Fruit fly (Drosophila melanogaster) whole organism, wandering third instar larva: Measurements from ENCODE around the gene Noc2.

Experiments
- Abd-B ChIP-seq: fragments of >200 bp; optimal IDR thresholded peaks from 2 replicates; lab custom pipeline; 2017; ENCODE audit warnings: missing biosample characterization, missing genetic modification characterization
- CG32264 ChIP-seq: fragments of 200-800 bp; sonication (Bioruptor generic); optimal IDR thresholded peaks from 2 replicates; lab custom pipeline; 2016; ENCODE audit warnings: missing biosample characterization, missing genetic modification characterization
- CG9705 ChIP-seq: fragments of 200-800 bp; sonication (Bioruptor generic); optimal IDR thresholded peaks from 2 replicates; lab custom pipeline; 2018; ENCODE audit warnings: missing biosample characterization, mild to moderate bottlenecking, missing genetic modification characterization
- CrebA ChIP-seq: fragments of 200-800 bp; sonication (Bioruptor generic); optimal IDR thresholded peaks from 2 replicates; lab custom pipeline; 2016; ENCODE audit warnings: missing biosample characterization, mild to moderate bottlenecking, missing genetic modification characterization, borderline replicate concordance
- Dfd ChIP-seq: fragments of >200 bp; optimal IDR thresholded peaks from 2 replicates; lab custom pipeline; 2017; ENCODE audit warnings: missing biosample characterization, missing genetic modification characterization
- Dif ChIP-seq: fragments of 200-275, 200-300 bp; sonication (Bioruptor generic); optimal IDR thresholded peaks from 2 replicates; lab custom pipeline; 2018; ENCODE audit warnings: missing biosample characterization, missing genetic modification characterization; ENCODE audit not compliant: partially characterized antibody
- GATAd ChIP-seq: sonication (Bioruptor generic); optimal IDR thresholded peaks from 2 replicates; lab custom pipeline; 2016; ENCODE audit warnings: missing biosample characterization, missing genetic modification characterization
- HLH106 ChIP-seq: fragments of 200-800 bp; optimal IDR thresholded peaks from 3 replicates; lab custom pipeline; 2019; ENCODE audit warnings: missing biosample characterization, mild to moderate bottlenecking, missing genetic modification characterization, moderate library complexity
- Hnf4 ChIP-seq: fragments of 200-800 bp; sonication (Bioruptor generic); optimal IDR thresholded peaks from 2 replicates; lab custom pipeline; 2016; ENCODE audit warnings: missing biosample characterization, mild to moderate bottlenecking, missing genetic modification characterization
- Hr78 ChIP-seq: fragments of >200 bp; optimal IDR thresholded peaks from 2 replicates; lab custom pipeline; 2017; ENCODE audit warnings: missing biosample characterization, missing genetic modification characterization
- Hr83 ChIP-seq: fragments of 200-300 bp; sonication (Bioruptor generic); optimal IDR thresholded peaks from 2 replicates; lab custom pipeline; 2016; ENCODE audit warnings: missing biosample characterization, mild to moderate bottlenecking, missing genetic modification characterization, moderate library complexity; ENCODE audit not compliant: poor library complexity, severe bottlenecking
- Jra ChIP-seq: sonication (Bioruptor generic); optimal IDR thresholded peaks from 2 replicates; lab custom pipeline; 2016; ENCODE audit warnings: missing biosample characterization, missing genetic modification characterization
- Mio ChIP-seq: sonication (Bioruptor generic); optimal IDR thresholded peaks from 2 replicates; lab custom pipeline; 2016; ENCODE audit warnings: missing biosample characterization, missing genetic modification characterization
- Myc ChIP-seq: fragments of >200 bp; optimal IDR thresholded peaks from 2 replicates; lab custom pipeline; 2017
- N ChIP-seq: fragments of >200 bp; optimal IDR thresholded peaks from 2 replicates; lab custom pipeline; 2018; ENCODE audit warnings: missing biosample characterization, missing external identifiers, missing genetic modification characterization
- OdsH ChIP-seq: fragments of 200-800 bp; sonication (Bioruptor generic); optimal IDR thresholded peaks from 2 replicates; lab custom pipeline; 2016; ENCODE audit warnings: missing biosample characterization, mild to moderate bottlenecking, missing genetic modification characterization
- Rel ChIP-seq, 2 experiments: fragments of 200-800 bp; sonication (Bioruptor generic) in 1 of 2; optimal IDR thresholded peaks; 2 replicates in 1 of 2; 3 replicates in 1 of 2; lab custom pipeline; 2016 to 2019; ENCODE audit warnings: mild to moderate bottlenecking in 2 of 2, missing biosample characterization in 2 of 2, missing genetic modification characterization in 2 of 2, moderate library complexity in 1 of 2
- Sp1 ChIP-seq: fragments of 200-800 bp; sonication (Bioruptor generic); optimal IDR thresholded peaks from 3 replicates; lab custom pipeline; 2019; ENCODE audit warnings: missing biosample characterization, mild to moderate bottlenecking, missing genetic modification characterization, moderate library complexity
- Vsx2 ChIP-seq: fragments of 200-300, 225-300 bp; sonication (Bioruptor generic); optimal IDR thresholded peaks from 2 replicates; lab custom pipeline; 2018; ENCODE audit warnings: missing biosample characterization, missing genetic modification characterization; ENCODE audit not compliant: partially characterized antibody
- br ChIP-seq: fragments of 200-800 bp; sonication (Bioruptor generic); optimal IDR thresholded peaks from 2 replicates; lab custom pipeline; 2016; ENCODE audit warnings: missing biosample characterization, missing genetic modification characterization
- brk ChIP-seq: fragments of 200-800 bp; sonication (Bioruptor generic); optimal IDR thresholded peaks from 2 replicates; lab custom pipeline; 2016; ENCODE audit warnings: missing biosample characterization, mild to moderate bottlenecking, missing genetic modification characterization
- dl ChIP-seq, 2 experiments: fragments of 175-275, 200-275 bp in 1 of 2; fragments of 200-275 bp in 1 of 2; sonication (Bioruptor generic); optimal IDR thresholded peaks; lab custom pipeline; 2018; ENCODE audit warnings: mild to moderate bottlenecking in 2 of 2, missing biosample characterization in 2 of 2, missing genetic modification characterization in 2 of 2, moderate library complexity in 2 of 2; ENCODE audit not compliant: partially characterized antibody in 2 of 2, insufficient read depth in 1 of 2
- dmrt93B ChIP-seq: fragments of 200-800 bp; sonication (Bioruptor generic); optimal IDR thresholded peaks from 2 replicates; lab custom pipeline; 2018; ENCODE audit warnings: missing biosample characterization, mild to moderate bottlenecking, missing genetic modification characterization
- dsf ChIP-seq: sonication (Bioruptor generic); optimal IDR thresholded peaks from 2 replicates; lab custom pipeline; 2016; ENCODE audit warnings: missing biosample characterization, missing genetic modification characterization, borderline replicate concordance
- ey ChIP-seq: fragments of 200-800 bp; sonication (Bioruptor generic); optimal IDR thresholded peaks from 2 replicates; lab custom pipeline; 2016; ENCODE audit warnings: missing biosample characterization, missing genetic modification characterization
- foxo ChIP-seq, 2 experiments: fragments of 200-800 bp; sonication (Bioruptor generic); optimal IDR thresholded peaks; 2 replicates in 1 of 2; 3 replicates in 1 of 2; lab custom pipeline; 2016 to 2017; ENCODE audit warnings: missing biosample characterization in 2 of 2, missing genetic modification characterization in 2 of 2
- fru ChIP-seq: fragments of 200-800 bp; sonication (Bioruptor generic); optimal IDR thresholded peaks from 3 replicates; lab custom pipeline; 2016; ENCODE audit warnings: missing biosample characterization, mild to moderate bottlenecking, missing genetic modification characterization
- h ChIP-seq: fragments of 200-800 bp; sonication (Bioruptor generic); optimal IDR thresholded peaks from 3 replicates; lab custom pipeline; 2016; ENCODE audit warnings: missing biosample characterization, mild to moderate bottlenecking, missing genetic modification characterization
- jim ChIP-seq: fragments of 175-275, 200-325 bp; sonication (Bioruptor generic); optimal IDR thresholded peaks from 2 replicates; lab custom pipeline; 2016; ENCODE audit warnings: missing biosample characterization, mild to moderate bottlenecking, missing genetic modification characterization
- lola ChIP-seq: fragments of >200 bp; optimal IDR thresholded peaks from 2 replicates; lab custom pipeline; 2017; ENCODE audit warnings: missing biosample characterization, missing genetic modification characterization
- pan ChIP-seq: fragments of >200 bp; optimal IDR thresholded peaks from 2 replicates; lab custom pipeline; 2017
- psq ChIP-seq: fragments of 200-800 bp; sonication (Bioruptor generic); optimal IDR thresholded peaks from 3 replicates; lab custom pipeline; 2017; ENCODE audit warnings: missing biosample characterization, mild to moderate bottlenecking, missing genetic modification characterization, moderate library complexity
- rgr ChIP-seq: fragments of 200-800 bp; sonication (Bioruptor generic); optimal IDR thresholded peaks from 3 replicates; lab custom pipeline; 2016; ENCODE audit warnings: missing biosample characterization, mild to moderate bottlenecking, missing genetic modification characterization
- sage ChIP-seq: fragments of 200-800 bp; sonication (Bioruptor generic); optimal IDR thresholded peaks from 2 replicates; lab custom pipeline; 2016; ENCODE audit warnings: missing biosample characterization, mild to moderate bottlenecking, missing genetic modification characterization
- sv ChIP-seq: fragments of 200-800 bp; sonication (Bioruptor generic); optimal IDR thresholded peaks from 3 replicates; lab custom pipeline; 2016; ENCODE audit warnings: missing biosample characterization, missing genetic modification characterization
- tai ChIP-seq: sonication (Bioruptor generic); optimal IDR thresholded peaks from 2 replicates; lab custom pipeline; 2016; ENCODE audit warnings: missing biosample characterization, missing genetic modification characterization
- usp ChIP-seq: fragments of >200 bp; optimal IDR thresholded peaks from 2 replicates; lab custom pipeline; 2017; ENCODE audit warnings: missing biosample characterization, missing genetic modification characterization
- woc ChIP-seq: sonication (Bioruptor generic); optimal IDR thresholded peaks from 2 replicates; lab custom pipeline; 2016; ENCODE audit warnings: missing biosample characterization, mild to moderate bottlenecking, missing genetic modification characterization

Gene Noc2

DNA sequence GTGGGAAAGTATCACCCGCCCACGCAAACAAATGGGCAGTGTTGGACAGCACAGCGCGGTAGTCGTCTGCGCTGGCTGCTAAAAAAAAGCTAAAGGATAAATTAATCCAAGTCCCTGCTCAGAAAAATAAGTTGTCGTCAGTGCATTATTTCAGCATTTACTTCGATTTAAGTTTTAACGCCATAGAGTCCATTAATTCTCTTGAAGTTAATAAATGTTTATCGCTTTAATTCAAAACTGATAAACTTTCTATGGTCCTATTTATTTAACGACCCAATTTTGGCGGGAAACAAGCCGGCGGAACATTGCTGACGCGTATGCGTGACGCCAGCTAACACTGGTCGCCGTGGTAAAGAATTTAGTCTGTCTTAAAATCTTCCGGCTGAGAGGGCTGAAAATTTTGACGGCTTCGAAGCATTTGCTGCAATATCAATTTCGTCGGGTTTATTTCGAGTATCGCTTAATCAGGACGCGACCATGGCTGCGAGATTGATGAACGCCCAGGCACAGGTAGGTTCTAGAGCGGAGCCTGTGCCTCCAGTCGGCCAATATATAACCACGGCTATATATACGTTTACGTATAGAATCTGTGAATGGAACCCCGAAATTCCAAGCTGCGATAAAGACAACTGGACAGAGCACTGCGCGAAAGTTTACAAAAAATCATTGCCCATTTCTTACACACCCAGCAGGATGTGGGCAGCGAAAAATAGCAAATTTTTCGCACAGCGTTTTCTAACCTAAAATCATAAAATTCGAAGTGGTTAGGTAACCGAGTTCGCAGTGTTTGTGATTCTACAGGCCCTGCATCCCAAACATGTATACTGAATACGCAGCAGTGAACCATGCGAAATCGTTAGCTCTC lies 5.1 kb downstream of the Noc2 start, which contains the start of the genes mAcon1, CG43345 and CG43346:
Gene mAcon1 (plus strand): TSS at position 276 of the 865 bp plus-strand sequence.
Gene CG43345 (minus strand): TSS at position 287 of the 865 bp plus-strand sequence.
Gene CG43346 (minus strand): TSS at position 287 of the 865 bp plus-strand sequence.
- TF ChIP-seq psq: peak; percentile 73
- no peak for TF ChIP-seq Abd-B (GFP tag; lab: Kevin White, UChicago)
- TF ChIP-seq foxo (GFP tag; optimal IDR thresholded peaks at IDR 0.05; lab: Kevin White, UChicago): peak in 1 of 2 experiments; percentile 89
- TF ChIP-seq CG9705: peak; percentile 89
- no peak for TF ChIP-seq N (GFP tag; lab: Kevin White, UChicago)
- peak; percentile 74 for TF ChIP-seq Jra (GFP tag; lab: Kevin White, UChicago)
- no peak for TF ChIP-seq sage (GFP tag; lab: Kevin White, UChicago)
- no peak for TF ChIP-seq Dif (GFP tag; lab: Kevin White, UChicago)
- TF ChIP-seq usp: no peak
- peak; percentile 91 for TF ChIP-seq br
- peak; percentile 90 for TF ChIP-seq HLH106 (tag; lab: Kevin White, UChicago)
- peak; percentile 48 for TF ChIP-seq CG32264 (GFP tag; lab: Kevin White, UChicago)
- peak; percentile 96 for TF ChIP-seq woc
- no peak for TF ChIP-seq tai (GFP tag; lab: Kevin White, UChicago)
- no peak for TF ChIP-seq lola (GFP tag; lab: Kevin White, UChicago)
- peak; percentile 86 for TF ChIP-seq OdsH
- TF ChIP-seq h: peak; percentile 90
- peak; percentile 85 for TF ChIP-seq Hnf4 (GFP tag; lab: Kevin White, UChicago)
- no peak for TF ChIP-seq dl (GFP tag; optimal IDR thresholded peaks at IDR 0.05; lab: Kevin White, UChicago; ENCODE audit: insufficient read depth in 1 of 2, partially characterized antibody in 2 of 2)
- TF ChIP-seq Hr78 (GFP tag; lab: Kevin White, UChicago): no peak
- TF ChIP-seq brk (GFP tag; lab: Kevin White, UChicago): no peak
- TF ChIP-seq ey (GFP tag; lab: Kevin White, UChicago): peak; percentile 84
- TF ChIP-seq dsf: no peak
- peak; percentile 85 for TF ChIP-seq Sp1 (GFP tag; lab: Kevin White, UChicago)
- TF ChIP-seq Vsx2 (GFP tag; lab: Kevin White, UChicago): no peak
- no peak for TF ChIP-seq Dfd
- TF ChIP-seq Myc (lab: Kevin White, UChicago): peak; percentile 100
- no peak for TF ChIP-seq jim
- peak; percentile 15 for TF ChIP-seq Mio (GFP tag; lab: Kevin White, UChicago)
- no peak for TF ChIP-seq Rel (GFP tag; optimal IDR thresholded peaks at IDR 0.05; lab: Kevin White, UChicago)
- TF ChIP-seq Rel (tag; optimal IDR thresholded peaks at IDR 0.05; lab: Kevin White, UChicago): peak; percentile 71
- peak; percentile 84 for TF ChIP-seq rgr (GFP tag; lab: Kevin White, UChicago)
- no peak for TF ChIP-seq pan (lab: Kevin White, UChicago)
- peak; percentile 82 for TF ChIP-seq dmrt93B (GFP tag; lab: Kevin White, UChicago)
- TF ChIP-seq CrebA (GFP tag; lab: Kevin White, UChicago): no peak
- peak; percentile 87 for TF ChIP-seq fru
- TF ChIP-seq GATAd (GFP tag; lab: Kevin White, UChicago): peak; percentile 76
- TF ChIP-seq Hr83 (GFP tag; lab: Kevin White, UChicago): no peak
- TF ChIP-seq sv (GFP tag; lab: Kevin White, UChicago): peak; percentile 80

DNA sequence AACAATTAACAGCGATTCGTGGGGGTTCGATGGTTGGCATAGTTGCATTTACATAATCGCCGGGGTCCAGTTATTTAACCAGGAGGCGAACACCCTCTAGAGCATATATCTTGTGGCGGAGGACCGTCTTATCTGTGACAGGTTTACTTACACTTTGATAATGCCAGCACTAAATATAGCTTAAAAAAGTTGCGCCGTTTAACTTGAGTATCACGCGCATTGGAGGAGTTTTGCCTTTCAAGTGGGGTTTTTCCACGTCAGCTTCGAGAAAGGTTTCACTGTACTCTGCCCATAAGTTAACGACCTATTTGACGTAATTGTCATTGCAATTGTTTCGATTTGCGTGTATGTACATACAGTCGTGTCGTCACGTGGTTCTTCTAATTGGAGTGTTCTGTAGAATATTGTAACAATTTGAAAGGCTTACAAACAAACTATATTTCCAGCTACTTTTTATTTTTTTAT lies 5.8 kb downstream of the Noc2 start:
- no peak for TF ChIP-seq N (GFP tag; lab: Kevin White, UChicago)
- no peak for TF ChIP-seq rgr (GFP tag; lab: Kevin White, UChicago)
- no peak for TF ChIP-seq CG32264 (GFP tag; lab: Kevin White, UChicago)
- no peak for TF ChIP-seq Jra (GFP tag; lab: Kevin White, UChicago)
- no peak for TF ChIP-seq sage (GFP tag; lab: Kevin White, UChicago)
- no peak for TF ChIP-seq Rel (GFP tag; optimal IDR thresholded peaks at IDR 0.05; lab: Kevin White, UChicago)
- TF ChIP-seq Rel (tag; optimal IDR thresholded peaks at IDR 0.05; lab: Kevin White, UChicago): peak; percentile 76
